Worm (Caenorhabditis elegans) whole organism, late embryonic: Measurements from ENCODE around the gene F23H12.3.

Experiments used
- ceh-14 ChIP-seq: sonication (generic microtip); optimal IDR thresholded peaks from 2 replicates; lab custom pipeline; 2016; ENCODE audit warnings: missing genotype, missing genetic modification characterization, missing compliant biosample characterization
- dve-1 ChIP-seq: sonication (generic microtip); optimal IDR thresholded peaks from 2 replicates; lab custom pipeline; 2017; ENCODE audit warnings: antibody characterized with exemption, mild to moderate bottlenecking, missing genetic modification characterization, missing compliant biosample characterization
- hlh-30 ChIP-seq: sonication (generic microtip); optimal IDR thresholded peaks from 2 replicates; lab custom pipeline; 2017; ENCODE audit warnings: antibody characterized with exemption, missing genetic modification characterization, missing compliant biosample characterization; ENCODE audit not compliant: insufficient read depth
- lin-11 ChIP-seq: fragments of 200-800 bp; sonication (Bioruptor generic); optimal IDR thresholded peaks from 2 replicates; lab custom pipeline; 2018; ENCODE audit warnings: mild to moderate bottlenecking, missing genetic modification characterization, missing compliant biosample characterization
- nfya-1 ChIP-seq: sonication (generic microtip); optimal IDR thresholded peaks from 2 replicates; lab custom pipeline; 2017; ENCODE audit warnings: missing genetic modification characterization, mild to moderate bottlenecking, missing compliant biosample characterization, antibody characterized with exemption, moderate library complexity
- nhr-11 ChIP-seq: fragments of 150-350 bp; optimal IDR thresholded peaks from 2 replicates; lab custom pipeline; 2014; ENCODE audit warnings: missing biosample characterization, missing genetic modification characterization
- pha-4 ChIP-seq: fragments of 150-350 bp; optimal IDR thresholded peaks from 2 replicates; lab custom pipeline; 2018; ENCODE audit warnings: missing biosample characterization, missing genetic modification reagents, missing genetic modification characterization
- ttx-3 ChIP-seq: sonication (generic microtip); optimal IDR thresholded peaks from 2 replicates; lab custom pipeline; 2016; ENCODE audit warnings: missing genetic modification reagents, missing genetic modification characterization, missing compliant biosample characterization

DNA sequence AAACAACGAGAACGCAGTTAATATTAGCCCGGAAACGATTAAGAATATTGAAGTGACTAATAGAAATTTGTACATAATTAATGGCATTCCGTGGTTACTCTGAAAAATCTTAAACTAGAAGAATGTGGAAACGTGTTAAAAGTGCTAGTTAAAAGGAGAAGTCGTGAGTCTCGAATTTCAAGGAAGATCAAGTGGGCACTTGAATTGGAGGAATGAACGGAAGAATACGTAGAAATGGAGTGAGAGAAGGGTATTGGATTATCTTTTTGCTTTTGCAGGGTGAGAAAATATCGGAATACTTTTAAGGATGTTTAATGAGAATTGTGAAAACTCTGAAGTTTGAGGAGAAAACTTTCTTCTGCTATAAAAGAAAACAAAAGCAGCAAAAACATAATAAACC, 34.7 kb upstream of the F23H12.3 start, which contains the start of gene hpo-30:
- TF ChIP-seq ttx-3 (tag; lab: Kevin White, UChicago) (no peak), lin-11 (no peak), nfya-1 (no peak), ceh-14 (tag; lab: Kevin White, UChicago) (no peak), hlh-30 (tag; lab: Kevin White, UChicago) (no peak), nhr-11 (no peak), pha-4 (tag; lab: Kevin White, UChicago) (no peak), dve-1 (no peak)
